Worm (Caenorhabditis elegans) whole organism, early embryonic: Measurements from ENCODE around the gene C26B9.5.

ENCODE experiments used
- B0310.2 ChIP-seq: sonication (generic microtip); optimal IDR thresholded peaks from 2 replicates; lab custom pipeline; 2016; ENCODE audit warnings: mild to moderate bottlenecking, missing genetic modification characterization, missing compliant biosample characterization
- F13C5.2 ChIP-seq: sonication (generic microtip); optimal IDR thresholded peaks from 2 replicates; lab custom pipeline; 2017; ENCODE audit warnings: mild to moderate bottlenecking, missing genetic modification characterization, inconsistent platforms, missing compliant biosample characterization
- aly-1 ChIP-seq: sonication (generic microtip); optimal IDR thresholded peaks from 2 replicates; lab custom pipeline; 2016; ENCODE audit warnings: missing genetic modification characterization, missing compliant biosample characterization
- ama-1 ChIP-seq: fragments of 150-350 bp; optimal IDR thresholded peaks from 2 replicates; lab custom pipeline; 2014
- ceh-13 ChIP-seq: fragments of 200-800 bp; sonication (Bioruptor generic); optimal IDR thresholded peaks from 2 replicates; lab custom pipeline; 2018; ENCODE audit warnings: mild to moderate bottlenecking, missing genetic modification characterization, missing compliant biosample characterization
- ceh-36 ChIP-seq: sonication (generic microtip); optimal IDR thresholded peaks from 2 replicates; lab custom pipeline; 2016; ENCODE audit warnings: missing genetic modification characterization, inconsistent platforms, missing compliant biosample characterization
- ets-7 ChIP-seq: sonication (generic microtip); optimal IDR thresholded peaks from 2 replicates; lab custom pipeline; 2016; ENCODE audit warnings: missing genotype, missing genetic modification characterization, missing compliant biosample characterization
- flt-1 ChIP-seq: fragments of 200-800 bp; sonication (Bioruptor generic); IDR thresholded peaks from 2 replicates; pipeline ENCODE4 v1.3.6; 2022; ENCODE audit warnings: missing genetic modification characterization, missing compliant biosample characterization
- hmbx-1 ChIP-seq: sonication (generic microtip); optimal IDR thresholded peaks from 2 replicates; lab custom pipeline; 2016; ENCODE audit warnings: mild to moderate bottlenecking, missing genetic modification characterization, missing compliant biosample characterization
- hmg-4 ChIP-seq: fragments of 200-800 bp; sonication (Bioruptor generic); optimal IDR thresholded peaks from 2 replicates; lab custom pipeline; 2018; ENCODE audit warnings: mild to moderate bottlenecking, missing genetic modification characterization, missing compliant biosample characterization
- hnd-1 ChIP-seq: sonication (generic microtip); optimal IDR thresholded peaks from 2 replicates; lab custom pipeline; 2016; ENCODE audit warnings: missing genetic modification characterization, missing compliant biosample characterization
- pes-1 ChIP-seq: fragments of 200-800 bp; sonication (Bioruptor generic); IDR thresholded peaks from 2 replicates; pipeline ENCODE4 v1.3.6; 2022; ENCODE audit warnings: missing genetic modification reagents, missing genetic modification characterization, missing compliant biosample characterization
- scrt-1 ChIP-seq: fragments of 200-800 bp; sonication (Bioruptor generic); IDR thresholded peaks from 2 replicates; pipeline ENCODE4 v1.3.6; 2022; ENCODE audit warnings: missing genetic modification characterization, missing compliant biosample characterization
- sea-1 ChIP-seq: fragments of 200-800 bp; sonication (Bioruptor generic); conservative IDR thresholded peaks from 2 replicates; pipeline ENCODE4 v1.3.6; 2022; ENCODE audit warnings: missing genetic modification characterization, missing compliant biosample characterization
- tbx-11 ChIP-seq: fragments of 200-800 bp; sonication (Bioruptor generic); IDR thresholded peaks from 2 replicates; pipeline ENCODE4 v1.3.6; 2022; ENCODE audit warnings: missing genetic modification characterization, missing compliant biosample characterization
- tbx-37 ChIP-seq: fragments of 200-800 bp; sonication (Bioruptor generic); conservative IDR thresholded peaks from 2 replicates; pipeline ENCODE4 v1.3.6; 2022; ENCODE audit warnings: missing genetic modification reagents, missing genetic modification characterization, missing compliant biosample characterization
- tra-4 ChIP-seq: sonication (generic microtip); optimal IDR thresholded peaks from 2 replicates; lab custom pipeline; 2017; ENCODE audit warnings: missing genetic modification characterization, missing compliant biosample characterization

The C26B9.5 gene

DNA sequence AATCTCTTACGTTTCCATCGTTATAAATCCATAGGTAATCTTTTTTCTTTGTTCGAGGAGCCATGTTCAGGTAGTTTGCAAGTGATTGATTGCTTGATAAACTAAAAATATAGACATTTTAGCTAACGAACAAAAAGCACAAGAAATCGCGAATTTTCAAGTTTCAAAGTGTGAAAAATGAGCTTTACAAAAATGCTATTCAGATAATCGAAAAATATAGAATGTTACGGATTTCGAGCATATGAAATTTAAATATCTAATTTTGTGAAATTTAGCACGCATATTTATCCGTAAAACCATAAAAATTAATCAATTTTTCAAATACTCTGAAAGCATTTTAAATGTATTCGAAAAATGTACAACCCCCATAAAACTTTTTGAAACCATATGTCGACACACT lies 6.1 kb downstream of the C26B9.5 start, which contains the start of gene C26B9.6:
TSS of gene C26B9.6 (minus strand) at position 101 of the 400 bp plus-strand sequence.
- TF ChIP-seq scrt-1 (GFP tag; lab: Robert Waterston, UW): no peak
- no peak for TF ChIP-seq ceh-13
- TF ChIP-seq flt-1: no peak
- no peak for TF ChIP-seq ceh-36
- no peak for TF ChIP-seq hmbx-1 (tag; lab: Kevin White, UChicago)
- TF ChIP-seq B0310.2 (tag; lab: Kevin White, UChicago): no peak
- TF ChIP-seq tbx-11: no peak
- TF ChIP-seq hnd-1 (tag; lab: Kevin White, UChicago): no peak
- no peak for TF ChIP-seq ama-1
- TF ChIP-seq aly-1 (tag; lab: Kevin White, UChicago): no peak
- no peak for TF ChIP-seq tbx-37 (GFP tag; lab: Robert Waterston, UW)
- no peak for TF ChIP-seq ets-7 (tag; lab: Kevin White, UChicago)

- TF ChIP-seq scrt-1 (GFP tag; lab: Robert Waterston, UW): no peak
- no peak for TF ChIP-seq tra-4
- no peak for TF ChIP-seq hnd-1 (tag; lab: Kevin White, UChicago)
- no peak for TF ChIP-seq aly-1 (tag; lab: Kevin White, UChicago)
- TF ChIP-seq F13C5.2 (tag; lab: Kevin White, UChicago): peak; percentile 49
- TF ChIP-seq hmg-4 (GFP tag; lab: Kevin White, UChicago): peak; percentile 76
These were observed 7.2 kb downstream of the C26B9.5 start for ce11 chrX:5336498-5336897.

DNA sequence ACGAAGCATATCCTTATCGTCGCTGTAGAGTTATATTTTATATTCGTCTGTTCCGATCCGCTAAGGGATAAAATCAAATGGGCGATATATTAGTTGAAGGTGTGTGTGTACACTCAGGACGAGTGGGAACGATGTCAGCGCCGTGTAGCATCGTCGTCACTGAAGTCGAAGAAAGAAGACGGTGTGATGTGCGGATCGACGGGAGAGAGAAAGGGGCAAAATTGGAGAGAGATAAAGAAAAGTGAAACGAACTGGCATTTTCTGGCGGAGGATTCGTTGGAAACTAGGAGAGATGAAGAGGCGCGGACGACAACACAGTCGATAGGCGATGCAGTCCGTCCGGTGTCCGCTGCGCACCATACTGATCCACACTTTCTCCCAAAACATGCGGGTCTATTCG lies 8.7 kb downstream of the C26B9.5 start, which contains the start of gene C26B9.3:
TSS of gene C26B9.3 (plus strand) at position 343 of the 400 bp plus-strand sequence.
- no peak for TF ChIP-seq tbx-37 (GFP tag; lab: Robert Waterston, UW)

DNA sequence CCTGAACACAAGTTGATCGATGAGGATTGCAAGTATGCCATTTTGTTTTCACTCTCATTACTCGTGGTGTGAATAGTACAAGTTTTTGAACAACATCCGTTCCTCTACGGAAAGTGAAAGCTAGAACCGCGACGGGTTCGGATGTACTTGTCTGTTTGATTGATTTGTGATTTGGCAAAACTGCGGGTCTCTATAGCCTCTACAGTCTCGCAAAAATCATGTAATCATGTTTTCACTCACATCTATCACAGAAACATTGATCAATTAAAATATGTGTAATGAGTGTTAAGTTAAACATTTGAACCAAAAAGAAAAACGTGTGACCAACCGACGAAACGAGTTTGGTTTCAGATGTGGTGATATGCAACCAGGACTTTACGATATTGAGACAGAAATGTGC lies 10.1 kb downstream of the C26B9.5 start:
- TF ChIP-seq aly-1 (tag; lab: Kevin White, UChicago) (no peak), flt-1 (no peak), B0310.2 (tag; lab: Kevin White, UChicago) (no peak), tbx-37 (GFP tag; lab: Robert Waterston, UW) (no peak), ceh-13 (no peak), hmg-4 (GFP tag; lab: Kevin White, UChicago) (no peak), pes-1 (no peak), ama-1 (no peak), ets-7 (tag; lab: Kevin White, UChicago) (no peak), F13C5.2 (tag; lab: Kevin White, UChicago) (no peak), sea-1 (GFP tag; lab: Robert Waterston, UW) (no peak), ceh-36 (no peak)

- no peak for TF ChIP-seq tbx-11
- TF ChIP-seq ama-1: no peak
- no peak for TF ChIP-seq ets-7 (tag; lab: Kevin White, UChicago)
- TF ChIP-seq scrt-1 (GFP tag; lab: Robert Waterston, UW): no peak
- no peak for TF ChIP-seq hnd-1 (tag; lab: Kevin White, UChicago)
- no peak for TF ChIP-seq sea-1 (GFP tag; lab: Robert Waterston, UW)
- TF ChIP-seq tra-4: no peak
- TF ChIP-seq ceh-13: no peak
- no peak for TF ChIP-seq F13C5.2 (tag; lab: Kevin White, UChicago)
- no peak for TF ChIP-seq B0310.2 (tag; lab: Kevin White, UChicago)
- TF ChIP-seq flt-1: no peak
- no peak for TF ChIP-seq tbx-37 (GFP tag; lab: Robert Waterston, UW)
- no peak for TF ChIP-seq hmbx-1 (tag; lab: Kevin White, UChicago)
- TF ChIP-seq pes-1: no peak
- TF ChIP-seq ceh-36: no peak
- no peak for TF ChIP-seq aly-1 (tag; lab: Kevin White, UChicago)
- no peak for TF ChIP-seq hmg-4 (GFP tag; lab: Kevin White, UChicago)
These were observed 10.6 kb downstream of the C26B9.5 start, which contains the start of gene C26B9.2 for ce11 chrX:5339889-5340288. C26B9.2 (plus strand) TSS chrX:5340189.

ce11 chrX:5342007-5342406 lies 12.7 kb downstream of the C26B9.5 start, which contains the start of gene C26B9.7:
C26B9.7 (plus strand) TSS chrX:5342307.
- TF ChIP-seq hmg-4 (GFP tag; lab: Kevin White, UChicago) (no peak), B0310.2 (tag; lab: Kevin White, UChicago) (no peak), flt-1 (no peak), ets-7 (tag; lab: Kevin White, UChicago) (no peak), ama-1 (no peak), aly-1 (tag; lab: Kevin White, UChicago) (no peak), pes-1 (no peak), hnd-1 (tag; lab: Kevin White, UChicago) (no peak)

ce11 chrX:5344287-5344686 lies 15.0 kb downstream of the C26B9.5 start, which contains the start of gene C26B9.1:
C26B9.1 (plus strand) TSS chrX:5344587.
- TF ChIP-seq ama-1: no peak
- no peak for TF ChIP-seq flt-1
- TF ChIP-seq ceh-36: no peak
- no peak for TF ChIP-seq tbx-11
- TF ChIP-seq aly-1 (tag; lab: Kevin White, UChicago): no peak
- no peak for TF ChIP-seq hnd-1 (tag; lab: Kevin White, UChicago)
- TF ChIP-seq pes-1: no peak
- no peak for TF ChIP-seq tra-4
- TF ChIP-seq B0310.2 (tag; lab: Kevin White, UChicago): no peak
- TF ChIP-seq tbx-37 (GFP tag; lab: Robert Waterston, UW): no peak
- TF ChIP-seq hmbx-1 (tag; lab: Kevin White, UChicago): no peak
- no peak for TF ChIP-seq scrt-1 (GFP tag; lab: Robert Waterston, UW)
- TF ChIP-seq ceh-13: no peak
- TF ChIP-seq sea-1 (GFP tag; lab: Robert Waterston, UW): no peak
- TF ChIP-seq F13C5.2 (tag; lab: Kevin White, UChicago): no peak
- no peak for TF ChIP-seq hmg-4 (GFP tag; lab: Kevin White, UChicago)
- TF ChIP-seq ets-7 (tag; lab: Kevin White, UChicago): no peak

DNA sequence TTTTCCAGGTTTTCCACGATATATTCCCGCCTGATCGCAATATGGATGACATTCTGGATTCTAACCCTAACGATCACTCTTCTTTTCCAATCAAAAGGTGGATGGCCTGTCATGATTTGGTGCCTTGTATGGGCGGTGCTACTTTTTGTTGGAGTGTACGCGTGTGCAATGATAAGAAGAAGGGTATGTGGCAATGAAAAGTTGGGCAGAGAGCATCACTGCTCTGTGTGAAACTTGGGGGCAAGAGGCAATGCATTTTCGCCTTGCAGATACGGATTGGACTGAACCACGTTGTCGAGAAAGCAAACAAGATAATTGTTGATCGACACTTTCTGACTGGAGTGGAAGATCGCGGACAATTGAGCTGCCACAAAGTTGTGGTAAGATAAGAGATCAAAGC lies 17.0 kb downstream of the C26B9.5 start:
- TF ChIP-seq sea-1 (GFP tag; lab: Robert Waterston, UW) (no peak), scrt-1 (GFP tag; lab: Robert Waterston, UW) (no peak), ama-1 (no peak), ets-7 (tag; lab: Kevin White, UChicago) (no peak), ceh-36 (no peak), hnd-1 (tag; lab: Kevin White, UChicago) (no peak), tbx-11 (no peak), tra-4 (no peak), flt-1 (no peak), tbx-37 (GFP tag; lab: Robert Waterston, UW) (no peak), hmbx-1 (tag; lab: Kevin White, UChicago) (no peak), hmg-4 (GFP tag; lab: Kevin White, UChicago) (no peak), F13C5.2 (tag; lab: Kevin White, UChicago) (no peak), ceh-13 (no peak), B0310.2 (tag; lab: Kevin White, UChicago) (no peak), aly-1 (tag; lab: Kevin White, UChicago) (no peak)
